Worm (Caenorhabditis elegans): ENCODE data around the gene pno-1.
A peak's percentile ranks its signal among the peaks of the same experiment; 100 is the strongest.

The pno-1 gene

ce11 chrII:9738820-9739219 lies 3.9 kb downstream of the pno-1 start:
- TF ChIP-seq unc-62 (GFP tag; optimal IDR thresholded peaks at IDR 0.05) (peak; percentile 48), rec-8 (tag; optimal IDR thresholded peaks at IDR 0.05) (no peak), Y95B8A.8 (GFP tag; IDR thresholded peaks at IDR 0.05) (0 out of 2 replicates have a peak, but pooled peaks have one; percentile 34), rcor-1 (GFP tag; IDR thresholded peaks at IDR 0.05) (no peak), dpff-1 (tag; optimal IDR thresholded peaks at IDR 0.05) (no peak), chd-7 (tag; optimal IDR thresholded peaks at IDR 0.05) (peak; percentile 67), K11D2.4 (GFP tag; IDR thresholded peaks at IDR 0.05) (no peak), ceh-79 (tag; optimal IDR thresholded peaks at IDR 0.05) (no peak), lin-54 (GFP tag; optimal IDR thresholded peaks at IDR 0.05) (no peak), ztf-6 (GFP tag; IDR thresholded peaks at IDR 0.05) (no peak), pha-4 (tag; optimal IDR thresholded peaks at IDR 0.05) (peak; percentile 56), Y53F4B.3 (GFP tag; IDR thresholded peaks at IDR 0.05) (no peak), dpl-1 (GFP tag; optimal IDR thresholded peaks at IDR 0.05) (no peak), cebp-1 (GFP tag; IDR thresholded peaks at IDR 0.05) (0 out of 2 replicates have a peak, but pooled peaks have one; percentile 24), cebp-1 (tag; optimal IDR thresholded peaks at IDR 0.05) (peak; percentile 69), F37B4.10 (GFP tag; IDR thresholded peaks at IDR 0.05) (0 out of 2 replicates have a peak, but pooled peaks have one; percentile 30), hlh-12 (tag; optimal IDR thresholded peaks at IDR 0.05) (no peak), lin-35 (GFP tag; optimal IDR thresholded peaks at IDR 0.05) (no peak), hsf-1 (GFP tag; IDR thresholded peaks at IDR 0.05) (no peak), mes-4 (tag; optimal IDR thresholded peaks at IDR 0.05) (no peak), T26A5.8 (tag; optimal IDR thresholded peaks at IDR 0.05) (no peak), egl-18 (GFP tag; IDR thresholded peaks at IDR 0.05) (no peak), F49E8.2 (tag; optimal IDR thresholded peaks at IDR 0.05; ENCODE audit: insufficient read depth) (no peak), pbrm-1 (GFP tag; IDR thresholded peaks at IDR 0.05) (peak; percentile 30; the same call in 1 of the 2 replicates), efl-1 (GFP tag; optimal IDR thresholded peaks at IDR 0.05) (no peak), ets-4 (GFP tag; optimal IDR thresholded peaks at IDR 0.05) (peak; percentile 42), ztf-28 (GFP tag; IDR thresholded peaks at IDR 0.05) (no peak), B0261.1 (tag; optimal IDR thresholded peaks at IDR 0.05) (no peak), aptf-2 (GFP tag; conservative IDR thresholded peaks at IDR 0.05) (no peak), nhr-27 (tag; optimal IDR thresholded peaks at IDR 0.05) (no peak), cebp-2 (GFP tag; IDR thresholded peaks at IDR 0.05) (0 out of 2 replicates have a peak, but pooled peaks have one; percentile 64), tlf-1 (GFP tag; optimal IDR thresholded peaks at IDR 0.05) (peak; percentile 70), Y67H2A.10 (GFP tag; conservative IDR thresholded peaks at IDR 0.05) (no peak), lin-26 (GFP tag; IDR thresholded peaks at IDR 0.05) (no peak), sdz-38 (tag; optimal IDR thresholded peaks at IDR 0.05) (no peak), aptf-3 (GFP tag; IDR thresholded peaks at IDR 0.05) (0 out of 2 replicates have a peak, but pooled peaks have one; percentile 42), B0019.2 (GFP tag; conservative IDR thresholded peaks at IDR 0.05) (no peak), ceh-91 (GFP tag; IDR thresholded peaks at IDR 0.05) (no peak), ztf-26 (tag; optimal IDR thresholded peaks at IDR 0.05) (no peak), hmg-20 (GFP tag; IDR thresholded peaks at IDR 0.05) (no peak), ceh-40 (GFP tag; IDR thresholded peaks at IDR 0.05) (no peak), snpc-3.4 (tag; optimal IDR thresholded peaks at IDR 0.05) (peak; percentile 16), F57A8.1 (GFP tag; optimal IDR thresholded peaks at IDR 0.05) (no peak), nhr-120 (GFP tag; IDR thresholded peaks at IDR 0.05) (no peak), lir-1 (GFP tag; conservative IDR thresholded peaks at IDR 0.05) (0 out of 2 replicates have a peak, but pooled peaks have one; percentile 21), hrde-1 (tag; optimal IDR thresholded peaks at IDR 0.05; ENCODE audit: borderline replicate concordance) (no peak), ztf-25 (GFP tag; IDR thresholded peaks at IDR 0.05) (peak; percentile 43; the same call in 1 of the 2 replicates), snpc-4 (GFP tag; optimal IDR thresholded peaks at IDR 0.05) (no peak), snpc-4 (tag; optimal IDR thresholded peaks at IDR 0.05) (peak in 3 of 4 experiments; percentile 3 to 31 (median 15))

Measured in whole organism, young adult.